Fruit fly (Drosophila melanogaster) whole organism, embryonic: ENCODE measurements around the gene Hsp22.

Experiments
- Antp ChIP-seq: fragments of 200-800 bp; sonication (Bioruptor generic); optimal IDR thresholded peaks from 3 replicates; lab custom pipeline; 2016; ENCODE audit warnings: missing biosample characterization, missing genetic modification characterization
- Bgb ChIP-seq: fragments of 200-800 bp; sonication (Bioruptor generic); IDR thresholded peaks from 2 replicates; pipeline ENCODE4 v1.3.6; 2022; ENCODE audit warnings: missing biosample characterization, missing genetic modification characterization; ENCODE audit not compliant: partially characterized antibody
- CG10274 ChIP-seq: fragments of 200-800 bp; sonication (Bioruptor generic); optimal IDR thresholded peaks from 3 replicates; lab custom pipeline; 2017; ENCODE audit warnings: missing biosample characterization, mild to moderate bottlenecking, missing genetic modification characterization
- CG11093 ChIP-seq: fragments of 200-800 bp; sonication (Bioruptor generic); IDR thresholded peaks from 3 replicates; pipeline ENCODE4 v1.3.6; 2022; ENCODE audit warnings: missing biosample characterization, missing genetic modification characterization
- CG12104 ChIP-seq: fragments of 200-800 bp; sonication (Bioruptor generic); optimal IDR thresholded peaks from 3 replicates; lab custom pipeline; 2016; ENCODE audit warnings: missing biosample characterization, missing genetic modification characterization
- CG14014 ChIP-seq: fragments of 200-800 bp; sonication (Bioruptor generic); IDR thresholded peaks from 2 replicates; pipeline ENCODE4 v1.3.6; 2022; ENCODE audit warnings: missing biosample characterization, missing genetic modification characterization
- CG17361 ChIP-seq: fragments of 200-800 bp; sonication (Bioruptor generic); IDR thresholded peaks from 3 replicates; pipeline ENCODE4 v1.3.6; 2022; ENCODE audit warnings: missing biosample characterization, missing genetic modification characterization
- CG18011 ChIP-seq: fragments of 200-800 bp; sonication (Bioruptor generic); optimal IDR thresholded peaks from 2 replicates; lab custom pipeline; 2017; ENCODE audit warnings: missing biosample characterization, missing genetic modification characterization, mild to moderate bottlenecking, moderate library complexity, missing genotype
- CG3163 ChIP-seq: fragments of 200-800 bp; sonication (Bioruptor generic); optimal IDR thresholded peaks from 3 replicates; lab custom pipeline; 2016; ENCODE audit warnings: missing biosample characterization, missing genetic modification characterization
- CG32767 ChIP-seq: fragments of 200-800 bp; sonication (Bioruptor generic); IDR thresholded peaks from 2 replicates; pipeline ENCODE4 v1.3.6; 2022; ENCODE audit warnings: missing biosample characterization, missing genetic modification characterization
- CG4424 ChIP-seq: fragments of 200-800 bp; sonication (Bioruptor generic); optimal IDR thresholded peaks from 3 replicates; lab custom pipeline; 2016; ENCODE audit warnings: missing biosample characterization, missing genetic modification characterization
- CG4854 ChIP-seq: fragments of 200-800 bp; sonication (Bioruptor generic); optimal IDR thresholded peaks from 2 replicates; lab custom pipeline; 2016; ENCODE audit warnings: missing biosample characterization, missing genetic modification characterization, inconsistent platforms
- CG5953 ChIP-seq: fragments of 200-800 bp; sonication (Bioruptor generic); IDR thresholded peaks from 2 replicates; pipeline ENCODE4 v1.3.6; 2022; ENCODE audit warnings: missing biosample characterization, missing genetic modification characterization
- CG6254 ChIP-seq: fragments of 200-800 bp; sonication (Bioruptor generic); optimal IDR thresholded peaks from 3 replicates; lab custom pipeline; 2017; ENCODE audit warnings: mild to moderate bottlenecking, missing biosample characterization, missing genetic modification reagents, missing genetic modification characterization
- CG6654 ChIP-seq: fragments of 200-800 bp; sonication (Bioruptor generic); optimal IDR thresholded peaks from 2 replicates; lab custom pipeline; 2017; ENCODE audit warnings: missing biosample characterization, mild to moderate bottlenecking, missing genetic modification characterization
- CG7839 ChIP-seq: fragments of 200-800 bp; sonication (Bioruptor generic); optimal IDR thresholded peaks from 3 replicates; lab custom pipeline; 2018; ENCODE audit warnings: missing biosample characterization, mild to moderate bottlenecking, missing genetic modification characterization, moderate library complexity
- CG8359 ChIP-seq: fragments of 200-800 bp; sonication (Bioruptor generic); optimal IDR thresholded peaks from 2 replicates; lab custom pipeline; 2017; ENCODE audit warnings: missing biosample characterization, mild to moderate bottlenecking, missing genetic modification characterization, borderline replicate concordance
- CoRest ChIP-seq: fragments of 200-800 bp; sonication (Bioruptor generic); optimal IDR thresholded peaks from 3 replicates; lab custom pipeline; 2018; ENCODE audit warnings: missing biosample characterization, mild to moderate bottlenecking, missing genetic modification characterization, moderate library complexity
- Dek ChIP-seq: fragments of 200-800 bp; sonication (Bioruptor generic); optimal IDR thresholded peaks from 3 replicates; lab custom pipeline; 2019; ENCODE audit warnings: missing biosample characterization, mild to moderate bottlenecking, missing genetic modification characterization, moderate library complexity
- Doc3 ChIP-seq: fragments of 200-800 bp; sonication (Bioruptor generic); IDR thresholded peaks from 3 replicates; pipeline ENCODE4 v1.3.6; 2022; ENCODE audit warnings: missing biosample characterization, missing genetic modification characterization; ENCODE audit not compliant: partially characterized antibody
- E2f2 ChIP-seq: fragments of 200-800 bp; sonication (Bioruptor generic); IDR thresholded peaks from 2 replicates; pipeline ENCODE4 v1.3.6; 2022; ENCODE audit warnings: missing biosample characterization, missing genetic modification characterization
- HLHmδ ChIP-seq: fragments of 200-800 bp; sonication (Bioruptor generic); optimal IDR thresholded peaks from 2 replicates; lab custom pipeline; 2018; ENCODE audit warnings: missing biosample characterization, mild to moderate bottlenecking, missing genetic modification characterization, moderate library complexity
- Hey ChIP-seq: fragments of 200-800 bp; sonication (Bioruptor generic); optimal IDR thresholded peaks from 3 replicates; lab custom pipeline; 2018; ENCODE audit warnings: missing biosample characterization, mild to moderate bottlenecking, missing genetic modification characterization
- Hmx ChIP-seq: fragments of 200-800 bp; sonication (Bioruptor generic); optimal IDR thresholded peaks from 2 replicates; lab custom pipeline; 2016; ENCODE audit warnings: missing biosample characterization, missing genetic modification characterization
- Hsf ChIP-seq: fragments of 200-800 bp; sonication (Bioruptor generic); optimal IDR thresholded peaks from 3 replicates; lab custom pipeline; 2016; ENCODE audit warnings: missing biosample characterization, missing genetic modification characterization
- Lpt ChIP-seq: fragments of >200 bp; optimal IDR thresholded peaks from 2 replicates; lab custom pipeline; 2018; ENCODE audit warnings: missing biosample characterization, missing genetic modification characterization
- ap ChIP-seq: fragments of 200-800 bp; sonication (Bioruptor generic); IDR thresholded peaks from 2 replicates; pipeline ENCODE4 v1.3.6; 2022; ENCODE audit warnings: missing biosample characterization, missing genetic modification characterization
- ase ChIP-seq: fragments of 200-800 bp; sonication (Bioruptor generic); IDR thresholded peaks from 3 replicates; pipeline ENCODE4 v1.3.6; 2022; ENCODE audit warnings: missing biosample characterization, missing genetic modification characterization
- az2 ChIP-seq: fragments of 200-800 bp; sonication (Bioruptor generic); optimal IDR thresholded peaks from 3 replicates; lab custom pipeline; 2016; ENCODE audit warnings: missing biosample characterization, missing genetic modification characterization
- cas ChIP-seq: fragments of 200-800 bp; sonication (Bioruptor generic); IDR thresholded peaks from 2 replicates; pipeline ENCODE4 v1.3.6; 2022; ENCODE audit warnings: missing biosample characterization, missing genetic modification characterization
- chif ChIP-seq, 2 experiments: fragments of 200-800 bp; sonication (Bioruptor generic); optimal IDR thresholded peaks; 3 replicates each; lab custom pipeline; 2016; ENCODE audit warnings: missing biosample characterization in 2 of 2, missing genetic modification characterization in 2 of 2
- croc ChIP-seq: fragments of 200-800 bp; sonication (Bioruptor generic); conservative IDR thresholded peaks from 3 replicates; pipeline ENCODE4 v1.3.6; 2022; ENCODE audit warnings: missing biosample characterization, missing genetic modification characterization
- dimm ChIP-seq: fragments of 200-800 bp; sonication (Bioruptor generic); IDR thresholded peaks from 2 replicates; pipeline ENCODE4 v1.3.6; 2022; ENCODE audit warnings: missing biosample characterization, missing genetic modification characterization
- en ChIP-seq: fragments of 200-800 bp; sonication (Bioruptor generic); optimal IDR thresholded peaks from 2 replicates; lab custom pipeline; 2016; ENCODE audit warnings: missing biosample characterization, missing genetic modification characterization
- gce ChIP-seq: fragments of 200-800 bp; sonication (Bioruptor generic); IDR thresholded peaks from 3 replicates; pipeline ENCODE4 v1.3.6; 2022; ENCODE audit warnings: missing biosample characterization, missing genetic modification characterization
- gsb ChIP-seq: fragments of 200-800 bp; sonication (Bioruptor generic); IDR thresholded peaks from 2 replicates; pipeline ENCODE4 v1.3.6; 2022; ENCODE audit warnings: missing biosample characterization, missing genetic modification characterization
- hkb ChIP-seq, 2 experiments: fragments of 200-800 bp in 1 of 2; fragments of >200 bp in 1 of 2; sonication (Bioruptor generic) in 1 of 2; IDR thresholded peaks in 1 of 2; optimal IDR thresholded peaks in 1 of 2; 2 replicates each; pipeline versions ENCODE4 v1.3.6 to Lab custom; 2017 to 2022; ENCODE audit warnings: missing biosample characterization in 1 of 2, missing genetic modification characterization in 1 of 2
- ind ChIP-seq: fragments of 200-800 bp; sonication (Bioruptor generic); optimal IDR thresholded peaks from 3 replicates; lab custom pipeline; 2016; ENCODE audit warnings: missing biosample characterization, missing genetic modification characterization
- luna ChIP-seq: fragments of 200-800 bp; sonication (Bioruptor generic); optimal IDR thresholded peaks from 2 replicates; lab custom pipeline; 2016; ENCODE audit warnings: missing biosample characterization, missing genetic modification characterization
- nmo ChIP-seq: fragments of 200-800 bp; sonication (Bioruptor generic); optimal IDR thresholded peaks from 2 replicates; lab custom pipeline; 2018; ENCODE audit warnings: missing biosample characterization, mild to moderate bottlenecking, missing genetic modification characterization, moderate library complexity
- peb ChIP-seq: fragments of 200-800 bp; sonication (Bioruptor generic); IDR thresholded peaks from 2 replicates; pipeline ENCODE4 v1.3.6; 2022; ENCODE audit warnings: missing biosample characterization, missing genetic modification characterization
- ro ChIP-seq: fragments of 200-800 bp; sonication (Bioruptor generic); IDR thresholded peaks from 2 replicates; pipeline ENCODE4 v1.3.6; 2022; ENCODE audit warnings: missing biosample characterization, missing genetic modification characterization
- schlank ChIP-seq: fragments of 200-800 bp; sonication (Bioruptor generic); optimal IDR thresholded peaks from 2 replicates; lab custom pipeline; 2018; ENCODE audit warnings: missing biosample characterization, mild to moderate bottlenecking, missing genetic modification characterization
- scrt ChIP-seq: fragments of 200-800 bp; sonication (Bioruptor generic); optimal IDR thresholded peaks from 2 replicates; lab custom pipeline; 2018; ENCODE audit warnings: missing biosample characterization, mild to moderate bottlenecking, missing genetic modification characterization, moderate library complexity
- sens-2 ChIP-seq: fragments of 200-800 bp; sonication (Bioruptor generic); IDR thresholded peaks from 2 replicates; pipeline ENCODE4 v1.3.6; 2022; ENCODE audit warnings: missing biosample characterization, missing genetic modification characterization
- toy ChIP-seq: fragments of 200-800 bp; sonication (Bioruptor generic); IDR thresholded peaks from 2 replicates; pipeline ENCODE4 v1.3.6; 2022; ENCODE audit warnings: missing biosample characterization, missing genetic modification characterization
- unpg ChIP-seq: fragments of 200-800 bp; sonication (Bioruptor generic); optimal IDR thresholded peaks from 3 replicates; lab custom pipeline; 2018; ENCODE audit warnings: missing biosample characterization, mild to moderate bottlenecking, missing genetic modification characterization, moderate library complexity
- wor ChIP-seq: fragments of 200-800 bp; sonication (Bioruptor generic); IDR thresholded peaks from 2 replicates; pipeline ENCODE4 v1.3.6; 2022; ENCODE audit warnings: missing biosample characterization, missing genetic modification characterization
- z ChIP-seq: fragments of 200-800 bp; sonication (Bioruptor generic); IDR thresholded peaks from 3 replicates; pipeline ENCODE4 v1.3.6; 2022; ENCODE audit warnings: missing biosample characterization, missing genetic modification characterization

Hsp22 gene

dm6 chr3L:9373374-9374004 is 758 bp downstream of the Hsp22 start (continued):
- peak; percentile 48 for TF ChIP-seq Hsf
- TF ChIP-seq ase (GFP tag; lab: Robert Waterston, UW), result peak; percentile 51; the same call in 1 of the 3 replicates
- peak; percentile 81 for TF ChIP-seq CG4424 (GFP tag; lab: Kevin White, UChicago)
- peak; percentile 69 for TF ChIP-seq CG5953 (GFP tag; lab: Robert Waterston, UW)
- 0 out of 3 replicates have a peak, but pooled peaks have one; percentile 7 for TF ChIP-seq z (GFP tag; lab: Robert Waterston, UW)
- peak; percentile 66 for TF ChIP-seq az2 (GFP tag; lab: Kevin White, UChicago)
- TF ChIP-seq nmo (GFP tag; lab: Kevin White, UChicago), result peak; percentile 54
- no peak for TF ChIP-seq Antp (GFP tag; lab: Kevin White, UChicago)
- TF ChIP-seq peb (GFP tag; lab: Robert Waterston, UW), result peak; percentile 40
- TF ChIP-seq cas (GFP tag; lab: Robert Waterston, UW), result no peak; the same call in 1 of the 2 replicates
- peak; percentile 53; the same call in 1 of the 3 replicates for TF ChIP-seq CG11093 (GFP tag; lab: Robert Waterston, UW)
- peak; percentile 75 for TF ChIP-seq CG7839 (tag; lab: Kevin White, UChicago)
- TF ChIP-seq Dek (tag; lab: Kevin White, UChicago), result peak; percentile 23
- TF ChIP-seq toy (GFP tag; lab: Robert Waterston, UW), result 0 out of 2 replicates have a peak, but pooled peaks have one; percentile 29
- peak; percentile 51 for TF ChIP-seq CG8359 (GFP tag; lab: Kevin White, UChicago)
- peak; percentile 47 for TF ChIP-seq CG18011 (GFP tag; lab: Kevin White, UChicago)
- peak in 1 of 2 experiments; percentile 12 for TF ChIP-seq chif (GFP tag; optimal IDR thresholded peaks at IDR 0.05; lab: Kevin White, UChicago)
- TF ChIP-seq CG10274 (GFP tag; lab: Kevin White, UChicago), result no peak
- TF ChIP-seq gce (GFP tag; lab: Robert Waterston, UW), result 0 out of 3 replicates have a peak, but pooled peaks have one; percentile 62
- peak; percentile 41; the same call in 1 of the 2 replicates for TF ChIP-seq ap (GFP tag; lab: Robert Waterston, UW)
- TF ChIP-seq hkb (optimal IDR thresholded peaks at IDR 0.05; lab: Kevin White, UChicago), result no peak
- peak; percentile 72 for TF ChIP-seq hkb (GFP tag; IDR thresholded peaks at IDR 0.05; lab: Robert Waterston, UW)
- no peak for TF ChIP-seq CG12104 (GFP tag; lab: Kevin White, UChicago)
- no peak for TF ChIP-seq CG4854 (GFP tag; lab: Kevin White, UChicago)
- peak; percentile 71 for TF ChIP-seq CG6254
- peak; percentile 17; the same call in 1 of the 2 replicates for TF ChIP-seq gsb (GFP tag; lab: Robert Waterston, UW)
- TF ChIP-seq ind (GFP tag; lab: Kevin White, UChicago), result peak; percentile 71
- TF ChIP-seq wor (GFP tag; lab: Robert Waterston, UW), result peak; percentile 46; the same call in 1 of the 2 replicates
- no peak for TF ChIP-seq dimm (GFP tag; lab: Robert Waterston, UW)
- peak; percentile 45; the same call in 2 of the 3 replicates for TF ChIP-seq Doc3
- no peak; the same call in 2 of the 3 replicates for TF ChIP-seq croc (GFP tag; lab: Robert Waterston, UW)
- TF ChIP-seq ro (GFP tag; lab: Robert Waterston, UW), result peak; percentile 67; the same call in 1 of the 2 replicates
- TF ChIP-seq unpg, result peak; percentile 80
- TF ChIP-seq CG6654 (GFP tag; lab: Kevin White, UChicago), result no peak
- no peak for TF ChIP-seq HLHmδ (GFP tag; lab: Kevin White, UChicago)
- TF ChIP-seq scrt (GFP tag; lab: Kevin White, UChicago), result peak; percentile 94
- peak; percentile 27 for TF ChIP-seq Hmx (GFP tag; lab: Kevin White, UChicago)
- TF ChIP-seq Hey, result no peak
- peak; percentile 70; the same call in 1 of the 2 replicates for TF ChIP-seq CG14014
- no peak for TF ChIP-seq schlank (tag; lab: Kevin White, UChicago)
- peak; percentile 73 for TF ChIP-seq sens-2
- peak; percentile 41; the same call in 1 of the 2 replicates for TF ChIP-seq E2f2
- TF ChIP-seq CoRest (tag; lab: Kevin White, UChicago), result peak; percentile 69
- TF ChIP-seq CG3163 (GFP tag; lab: Kevin White, UChicago), result no peak
- TF ChIP-seq Bgb (GFP tag; lab: Robert Waterston, UW), result no peak; the same call in 1 of the 2 replicates
- TF ChIP-seq en, result no peak
- no peak for TF ChIP-seq Lpt (GFP tag; lab: Kevin White, UChicago)
- TF ChIP-seq CG32767, result peak; percentile 76
- TF ChIP-seq luna (GFP tag; lab: Kevin White, UChicago), result no peak
- TF ChIP-seq CG17361 (GFP tag; lab: Robert Waterston, UW), result peak; percentile 65
